Worm (Caenorhabditis elegans) whole organism, L1 larva: Measurements from ENCODE around the gene Y82E9BR.9.

Experiments
- lir-3 ChIP-seq: sonication (generic microtip); optimal IDR thresholded peaks from 2 replicates; lab custom pipeline; 2016; ENCODE audit warnings: mild to moderate bottlenecking, missing genetic modification characterization, moderate library complexity, missing compliant biosample characterization; ENCODE audit not compliant: poor library complexity
- snu-23 ChIP-seq: sonication (generic microtip); optimal IDR thresholded peaks from 2 replicates; lab custom pipeline; 2016; ENCODE audit warnings: missing genetic modification characterization, missing compliant biosample characterization
- sox-4 ChIP-seq: sonication (generic microtip); optimal IDR thresholded peaks from 2 replicates; lab custom pipeline; 2016; ENCODE audit warnings: missing genetic modification characterization, missing compliant biosample characterization

DNA sequence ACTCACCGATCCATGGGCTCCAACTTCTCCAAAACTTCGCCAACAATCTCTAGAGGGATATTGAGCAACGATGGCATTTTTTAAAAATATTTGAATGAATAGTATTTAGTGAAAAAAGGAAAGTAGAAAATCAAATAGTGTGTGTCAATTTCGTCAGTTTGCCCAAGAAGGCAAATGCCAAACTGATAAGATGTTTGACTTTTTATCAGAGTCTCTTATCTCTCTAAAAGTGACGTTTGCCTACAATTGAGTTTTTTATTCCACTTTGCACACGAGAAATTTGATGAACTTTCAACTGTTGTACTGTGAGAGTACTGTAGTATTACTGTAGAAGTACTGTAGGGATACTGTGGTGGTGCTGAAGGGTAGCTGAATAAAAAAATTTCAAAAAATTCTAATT lies 36.0 kb downstream of the Y82E9BR.9 start:
- TF ChIP-seq sox-4 (tag; lab: Kevin White, UChicago) = no peak
- TF ChIP-seq lir-3 (tag; lab: Kevin White, UChicago) = no peak
- TF ChIP-seq snu-23 (GFP tag; lab: Kevin White, UChicago) = no peak
